Fruit fly (Drosophila melanogaster): ENCODE data around the gene Pgant5.

- TF ChIP-seq CG14014 (GFP tag; IDR thresholded peaks at IDR 0.05) = peak; percentile 83
- TF ChIP-seq Atf-2 (GFP tag; optimal IDR thresholded peaks at IDR 0.05) = peak; percentile 62
- TF ChIP-seq al (GFP tag; IDR thresholded peaks at IDR 0.05) = peak; percentile 39; the same call in 1 of the 2 replicates
- TF ChIP-seq CG15479 (GFP tag; optimal IDR thresholded peaks at IDR 0.05) = peak; percentile 94
- TF ChIP-seq sima (GFP tag; optimal IDR thresholded peaks at IDR 0.05) = peak; percentile 53
- TF ChIP-seq HmgD (GFP tag; optimal IDR thresholded peaks at IDR 0.05) = peak; percentile 87
- TF ChIP-seq CTCF (GFP tag; optimal IDR thresholded peaks at IDR 0.05) = peak; percentile 55
- peak; percentile 62 for TF ChIP-seq Fer2 (tag; optimal IDR thresholded peaks at IDR 0.05)
- peak; percentile 78 for TF ChIP-seq CG3281 (GFP tag; optimal IDR thresholded peaks at IDR 0.05)
- peak; percentile 71 for TF ChIP-seq CG14667 (GFP tag; IDR thresholded peaks at IDR 0.05)
- TF ChIP-seq chinmo (GFP tag; IDR thresholded peaks at IDR 0.05; ENCODE audit: partially characterized antibody) = peak; percentile 89
- TF ChIP-seq Abd-B (GFP tag; optimal IDR thresholded peaks at IDR 0.05) = peak; percentile 16
- peak; percentile 27; the same call in 1 of the 3 replicates for TF ChIP-seq knrl (GFP tag; IDR thresholded peaks at IDR 0.05; ENCODE audit: partially characterized antibody)
Observed at dm6 chr2L:5052367-5052914, 41.0 kb downstream of the Pgant5 start, which contains the start of gene senju.
